Worm (Caenorhabditis elegans): ENCODE results near the gene mrp-1.

DNA sequence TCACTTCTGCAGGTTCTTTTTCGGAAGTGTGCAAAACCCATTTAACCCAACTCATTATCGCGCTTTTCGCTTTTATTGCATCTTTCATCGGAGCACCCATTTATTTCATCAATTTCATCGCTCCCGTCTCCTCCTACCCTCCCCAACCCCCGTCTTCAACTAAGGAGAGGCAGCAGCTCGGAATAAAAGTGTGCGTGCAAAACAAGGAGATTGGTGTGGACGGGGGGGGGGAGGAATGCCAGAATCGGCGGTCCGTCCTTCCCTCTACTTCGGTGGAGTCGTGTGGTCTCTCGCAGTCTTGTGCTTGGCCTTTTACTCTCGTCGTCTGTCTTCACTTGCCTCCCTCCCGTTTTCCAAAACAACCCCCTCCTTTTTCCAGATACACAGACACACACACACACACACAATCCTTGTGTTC, 13.7 kb upstream of the mrp-1 start:
- TF ChIP-seq hmg-4 (GFP tag; optimal IDR thresholded peaks at IDR 0.05) (peak; percentile 86), pes-1 (GFP tag; IDR thresholded peaks at IDR 0.05) (no peak; the same call in 1 of the 2 replicates), ama-1 (optimal IDR thresholded peaks at IDR 0.05) (no peak), hnd-1 (tag; optimal IDR thresholded peaks at IDR 0.05) (no peak), B0310.2 (tag; optimal IDR thresholded peaks at IDR 0.05) (no peak), tbx-11 (GFP tag; IDR thresholded peaks at IDR 0.05) (no peak), flt-1 (GFP tag; IDR thresholded peaks at IDR 0.05) (0 out of 2 replicates have a peak, but pooled peaks have one; percentile 8), scrt-1 (GFP tag; IDR thresholded peaks at IDR 0.05) (no peak)
